Fruit fly (Drosophila melanogaster): ENCODE data around the gene CG33267.

DNA sequence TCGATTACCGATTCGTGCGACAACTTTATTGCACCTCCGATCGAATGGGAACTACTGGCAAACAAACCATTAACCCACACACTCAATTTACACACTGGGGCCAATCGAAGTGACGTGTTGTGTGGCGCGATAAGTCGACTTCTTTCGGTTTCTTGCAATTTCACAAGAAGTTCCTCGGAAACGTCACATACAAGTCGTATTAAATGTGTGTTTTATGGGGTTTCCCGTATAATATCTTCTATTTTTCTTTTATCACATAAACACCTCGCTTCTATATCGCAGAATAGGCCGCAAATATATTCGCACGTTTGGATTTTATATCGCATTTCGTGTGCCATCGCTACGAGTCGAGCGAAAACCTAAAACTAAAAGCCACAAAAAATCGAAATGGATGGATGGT, 34.6 kb upstream of the CG33267 start:
- TF ChIP-seq CG17806 (tag; optimal IDR thresholded peaks at IDR 0.05) = no peak
- TF ChIP-seq Snoo (tag; optimal IDR thresholded peaks at IDR 0.05) = no peak
- no peak for TF ChIP-seq gl (tag; optimal IDR thresholded peaks at IDR 0.05)
- no peak for TF ChIP-seq CG4496 (GFP tag; IDR thresholded peaks at IDR 0.05)
- TF ChIP-seq Pif1A (GFP tag; optimal IDR thresholded peaks at IDR 0.05) = no peak
- no peak for TF ChIP-seq EcR (GFP tag; optimal IDR thresholded peaks at IDR 0.05)
- TF ChIP-seq CG13204 (GFP tag; optimal IDR thresholded peaks at IDR 0.05) = no peak
- TF ChIP-seq CG34367 (tag; optimal IDR thresholded peaks at IDR 0.05) = no peak
- no peak for TF ChIP-seq CG8159 (tag; optimal IDR thresholded peaks at IDR 0.05)
- TF ChIP-seq Pif1B (GFP tag; optimal IDR thresholded peaks at IDR 0.05) = no peak
- no peak for TF ChIP-seq CG32121 (GFP tag; IDR thresholded peaks at IDR 0.05)
- TF ChIP-seq CG9948 (tag; optimal IDR thresholded peaks at IDR 0.05) = no peak
- TF ChIP-seq CG14655 (GFP tag; optimal IDR thresholded peaks at IDR 0.05) = no peak
- TF ChIP-seq CG15710 (tag; optimal IDR thresholded peaks at IDR 0.05) = no peak
